Fruit fly (Drosophila melanogaster): ENCODE results near the gene CG3662.

DNA sequence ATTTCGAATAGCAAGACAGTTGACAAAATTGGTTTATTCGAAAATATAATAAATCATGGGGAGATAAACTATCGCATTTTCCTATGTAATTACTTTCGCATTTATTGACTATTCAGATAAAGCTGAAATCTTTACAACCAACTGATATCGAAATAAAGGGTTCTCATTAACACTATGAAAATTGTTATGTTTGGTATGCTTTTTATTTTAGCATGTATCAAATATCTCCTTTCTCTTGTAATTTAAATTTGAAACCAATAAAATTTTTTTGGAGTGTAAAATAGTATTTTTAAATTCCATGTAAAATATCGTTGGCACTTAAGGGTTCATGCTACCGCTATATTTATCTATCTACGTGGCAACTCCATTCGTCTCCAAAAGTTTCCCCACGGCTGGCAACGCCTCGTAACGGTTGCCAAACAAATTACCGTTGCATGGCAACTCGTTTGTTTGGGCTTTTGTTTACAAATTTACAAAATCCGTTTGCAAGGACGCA lies 34.0 kb downstream of the CG3662 start, which contains the start of gene CG13949:
- TF ChIP-seq Myc (optimal IDR thresholded peaks at IDR 0.05) (no peak), ttk (optimal IDR thresholded peaks at IDR 0.05) (no peak), h (optimal IDR thresholded peaks at IDR 0.05) (no peak), psq (optimal IDR thresholded peaks at IDR 0.05) (no peak)

Measured in Kc167 (cell line).